Fruit fly (Drosophila melanogaster): ENCODE data around the gene tay.

tay gene

DNA sequence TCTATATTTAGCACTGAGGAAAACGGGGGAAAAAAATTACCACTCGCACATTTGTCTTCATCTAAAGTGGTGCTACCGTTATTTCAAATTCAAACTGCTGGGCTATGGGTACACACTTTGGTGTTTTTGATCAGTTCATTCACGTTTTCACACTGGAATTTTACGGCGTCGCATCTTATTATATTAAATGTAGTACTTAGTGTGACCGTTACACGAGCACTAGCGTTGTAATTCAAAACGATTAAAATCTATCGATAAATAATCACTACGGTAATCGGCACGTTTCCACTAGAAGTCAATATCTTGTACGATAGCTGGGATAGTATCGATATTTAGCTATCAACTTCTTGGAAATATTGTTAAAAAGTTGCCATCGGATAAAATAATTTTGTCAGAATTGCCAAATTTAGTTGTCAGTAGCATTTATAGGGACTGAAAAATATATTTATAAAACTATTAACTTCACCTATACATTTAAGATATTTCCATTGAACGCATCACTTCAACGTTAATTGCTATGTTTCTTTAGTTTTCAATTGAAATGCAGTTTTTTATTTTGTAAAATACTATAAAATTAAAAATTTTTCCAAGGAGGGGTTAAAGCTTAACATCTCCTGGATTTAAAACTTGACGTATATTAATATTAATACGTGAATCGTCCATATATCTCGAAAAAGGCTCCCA lies 29.4 kb downstream of the tay start, which contains the start of the genes CG46440 and Myb (continued):
- TF ChIP-seq CG9139 (GFP tag; optimal IDR thresholded peaks at IDR 0.05) (no peak), Sox14 (GFP tag; optimal IDR thresholded peaks at IDR 0.05) (no peak), CG16779 (tag; optimal IDR thresholded peaks at IDR 0.05) (no peak), CG8319 (GFP tag; optimal IDR thresholded peaks at IDR 0.05) (no peak), net (GFP tag; optimal IDR thresholded peaks at IDR 0.05) (no peak), cyc (GFP tag; optimal IDR thresholded peaks at IDR 0.05) (no peak), CG10631 (GFP tag; optimal IDR thresholded peaks at IDR 0.05) (no peak), dac (GFP tag; optimal IDR thresholded peaks at IDR 0.05) (no peak), pdm3 (GFP tag; optimal IDR thresholded peaks at IDR 0.05) (no peak), CG6854 (GFP tag; optimal IDR thresholded peaks at IDR 0.05) (no peak), spab (GFP tag; optimal IDR thresholded peaks at IDR 0.05) (no peak), ss (GFP tag; optimal IDR thresholded peaks at IDR 0.05) (no peak), lz (GFP tag; optimal IDR thresholded peaks at IDR 0.05) (peak; percentile 1), Met (GFP tag; optimal IDR thresholded peaks at IDR 0.05) (no peak), Lpt (GFP tag; optimal IDR thresholded peaks at IDR 0.05) (no peak), esn (GFP tag; optimal IDR thresholded peaks at IDR 0.05) (no peak), dsx (GFP tag; optimal IDR thresholded peaks at IDR 0.05; ENCODE audit: poor library complexity, severe bottlenecking) (peak; percentile 18), CG6808 (GFP tag; optimal IDR thresholded peaks at IDR 0.05) (no peak), CG4318 (GFP tag; optimal IDR thresholded peaks at IDR 0.05) (no peak), Eip78C (GFP tag) (peak; percentile 1)

- TF ChIP-seq lz (GFP tag; optimal IDR thresholded peaks at IDR 0.05) (no peak), esn (GFP tag; optimal IDR thresholded peaks at IDR 0.05) (peak; percentile 34), dac (GFP tag; optimal IDR thresholded peaks at IDR 0.05) (no peak), Eip78C (GFP tag) (peak; percentile 82), CG11902 (GFP tag; optimal IDR thresholded peaks at IDR 0.05) (no peak), pdm3 (GFP tag; optimal IDR thresholded peaks at IDR 0.05) (no peak), fkh (GFP tag; optimal IDR thresholded peaks at IDR 0.05) (peak; percentile 59), CG10631 (GFP tag; optimal IDR thresholded peaks at IDR 0.05) (no peak), CG6808 (GFP tag; optimal IDR thresholded peaks at IDR 0.05) (no peak), Sox14 (GFP tag; optimal IDR thresholded peaks at IDR 0.05) (no peak), eg (GFP tag; IDR thresholded peaks at IDR 0.05) (no peak), fd85E (GFP tag; optimal IDR thresholded peaks at IDR 0.05) (peak; percentile 19), Ets96B (tag; optimal IDR thresholded peaks at IDR 0.05) (no peak), svp (GFP tag) (peak; percentile 89), CG8319 (GFP tag; optimal IDR thresholded peaks at IDR 0.05) (no peak), Lpt (GFP tag; optimal IDR thresholded peaks at IDR 0.05) (no peak), CG11762 (GFP tag; optimal IDR thresholded peaks at IDR 0.05; ENCODE audit: insufficient read depth) (no peak), CG7368 (GFP tag; optimal IDR thresholded peaks at IDR 0.05) (no peak), Eip93F (GFP tag; optimal IDR thresholded peaks at IDR 0.05) (peak; percentile 66), CG16779 (tag; optimal IDR thresholded peaks at IDR 0.05) (no peak), CG4318 (GFP tag; optimal IDR thresholded peaks at IDR 0.05) (no peak), Blimp-1 (GFP tag; optimal IDR thresholded peaks at IDR 0.05) (no peak), CG32006 (GFP tag; optimal IDR thresholded peaks at IDR 0.05) (no peak), spab (GFP tag; optimal IDR thresholded peaks at IDR 0.05) (no peak), OdsH (GFP tag; optimal IDR thresholded peaks at IDR 0.05) (no peak), CG1621 (tag; optimal IDR thresholded peaks at IDR 0.05) (no peak), fd59A (GFP tag; optimal IDR thresholded peaks at IDR 0.05) (no peak), CG6276 (GFP tag; optimal IDR thresholded peaks at IDR 0.05) (no peak), CG6163 (GFP tag; IDR thresholded peaks at IDR 0.05) (no peak), CG9139 (GFP tag; optimal IDR thresholded peaks at IDR 0.05) (no peak), CG6792 (GFP tag; optimal IDR thresholded peaks at IDR 0.05) (no peak), salr (GFP tag; optimal IDR thresholded peaks at IDR 0.05) (no peak), CG3919 (GFP tag; optimal IDR thresholded peaks at IDR 0.05) (no peak), net (GFP tag; optimal IDR thresholded peaks at IDR 0.05) (no peak), Met (GFP tag; optimal IDR thresholded peaks at IDR 0.05) (no peak), acj6 (GFP tag; optimal IDR thresholded peaks at IDR 0.05) (no peak), Sox102F (GFP tag; optimal IDR thresholded peaks at IDR 0.05) (no peak), Gug (GFP tag; IDR thresholded peaks at IDR 0.05) (no peak), vri (GFP tag; optimal IDR thresholded peaks at IDR 0.05) (peak; percentile 59), topi (GFP tag; optimal IDR thresholded peaks at IDR 0.05) (peak; percentile 1), CG8119 (GFP tag; IDR thresholded peaks at IDR 0.05) (no peak)
These were observed 34.1 kb downstream of the tay start, which contains the start of the genes UBL3 and CG15914 for dm6 chrX:15852815-15853542. Gene UBL3, minus strand, starts transcription at chrX:15853175. Gene CG15914, plus strand, starts transcription at chrX:15853421.

Data from whole organism, prepupa.